Fruit fly (Drosophila melanogaster) whole organism, prepupa: ENCODE data around the gene Plap.
A peak's percentile ranks its signal among the peaks of the same experiment; 100 is the strongest.

Experiments
- CG10631 ChIP-seq: fragments of 200-800 bp; sonication (Bioruptor generic); optimal IDR thresholded peaks from 2 replicates; lab custom pipeline; 2016; ENCODE audit warnings: missing biosample characterization, missing genetic modification characterization
- CG10669 ChIP-seq: fragments of 200-800 bp; sonication (Bioruptor generic); optimal IDR thresholded peaks from 3 replicates; lab custom pipeline; 2018; ENCODE audit warnings: missing biosample characterization, mild to moderate bottlenecking, missing genetic modification characterization, moderate library complexity
- CG11294 ChIP-seq: fragments of 200-800 bp; sonication (Bioruptor generic); IDR thresholded peaks from 2 replicates; pipeline ENCODE4 v1.3.6; 2022; ENCODE audit warnings: missing biosample characterization, missing genetic modification characterization
- CG11762 ChIP-seq: fragments of 200-800 bp; sonication (Bioruptor generic); optimal IDR thresholded peaks from 3 replicates; lab custom pipeline; 2016; ENCODE audit warnings: missing biosample characterization, missing genetic modification characterization; ENCODE audit not compliant: insufficient read depth
- CG16779 ChIP-seq: fragments of 200-800 bp; sonication (Bioruptor generic); optimal IDR thresholded peaks from 3 replicates; lab custom pipeline; 2017; ENCODE audit warnings: missing biosample characterization, mild to moderate bottlenecking, missing genetic modification characterization
- CG3032 ChIP-seq: fragments of 200-800 bp; optimal IDR thresholded peaks from 2 replicates; lab custom pipeline; 2019; ENCODE audit warnings: missing biosample characterization, mild to moderate bottlenecking, missing genetic modification characterization, moderate library complexity
- CG32006 ChIP-seq: fragments of 200-800 bp; sonication (Bioruptor generic); optimal IDR thresholded peaks from 3 replicates; lab custom pipeline; 2017; ENCODE audit warnings: missing biosample characterization, mild to moderate bottlenecking, missing genetic modification characterization
- CG34406 ChIP-seq: fragments of 200-800 bp; sonication (Bioruptor generic); optimal IDR thresholded peaks from 3 replicates; lab custom pipeline; 2016; ENCODE audit warnings: missing biosample characterization, missing genetic modification characterization
- CG6276 ChIP-seq: fragments of 200-800 bp; sonication (Bioruptor generic); optimal IDR thresholded peaks from 2 replicates; lab custom pipeline; 2017; ENCODE audit warnings: missing biosample characterization, mild to moderate bottlenecking, missing genetic modification characterization
- CG8119 ChIP-seq: fragments of 200-800 bp; sonication (Bioruptor generic); IDR thresholded peaks from 3 replicates; pipeline ENCODE4 v1.3.6; 2022; ENCODE audit warnings: missing biosample characterization, missing genetic modification characterization
- CG8319 ChIP-seq: fragments of 200-800 bp; sonication (Bioruptor generic); optimal IDR thresholded peaks from 3 replicates; lab custom pipeline; 2016; ENCODE audit warnings: missing biosample characterization, missing genetic modification characterization
- CG8632 ChIP-seq: fragments of 200-800 bp; sonication (Bioruptor generic); optimal IDR thresholded peaks from 3 replicates; lab custom pipeline; 2016; ENCODE audit warnings: missing biosample characterization, missing genetic modification characterization
- CG9139 ChIP-seq: fragments of 200-800 bp; sonication (Bioruptor generic); optimal IDR thresholded peaks from 3 replicates; lab custom pipeline; 2017; ENCODE audit warnings: missing biosample characterization, mild to moderate bottlenecking, missing genetic modification characterization
- Eip78C ChIP-seq: fragments of 200-800 bp; sonication (Bioruptor generic); peaks from one replicate; lab custom pipeline; 2016; ENCODE audit warnings: missing biosample characterization, missing genetic modification characterization
- Eip93F ChIP-seq: fragments of 200-800 bp; sonication (Bioruptor generic); optimal IDR thresholded peaks from 2 replicates; lab custom pipeline; 2016; ENCODE audit warnings: missing biosample characterization, mild to moderate bottlenecking, missing genetic modification characterization
- Ets96B ChIP-seq: fragments of 200-800 bp; optimal IDR thresholded peaks from 2 replicates; lab custom pipeline; 2019; ENCODE audit warnings: missing biosample characterization, mild to moderate bottlenecking, missing genetic modification characterization, moderate library complexity
- Gug ChIP-seq: fragments of 200-800 bp; sonication (Bioruptor generic); IDR thresholded peaks from 2 replicates; pipeline ENCODE4 v1.3.6; 2022; ENCODE audit warnings: missing biosample characterization, missing genetic modification characterization
- Lpt ChIP-seq: fragments of 200-800 bp; sonication (Bioruptor generic); optimal IDR thresholded peaks from 3 replicates; lab custom pipeline; 2016; ENCODE audit warnings: missing biosample characterization, missing genetic modification characterization
- OdsH ChIP-seq: fragments of 200-800 bp; sonication (Bioruptor generic); optimal IDR thresholded peaks from 3 replicates; lab custom pipeline; 2016; ENCODE audit warnings: missing biosample characterization, missing genetic modification characterization
- Smox ChIP-seq: fragments of 200-800 bp; sonication (Bioruptor generic); optimal IDR thresholded peaks from 3 replicates; lab custom pipeline; 2016; ENCODE audit warnings: missing biosample characterization, missing genetic modification characterization
- Sox102F ChIP-seq: fragments of 200-800 bp; sonication (Bioruptor generic); optimal IDR thresholded peaks from 2 replicates; lab custom pipeline; 2016; ENCODE audit warnings: missing biosample characterization, mild to moderate bottlenecking, missing genetic modification characterization
- Sox15 ChIP-seq: fragments of 200-800 bp; sonication (Bioruptor generic); optimal IDR thresholded peaks from 3 replicates; lab custom pipeline; 2016; ENCODE audit warnings: missing biosample characterization, missing genetic modification characterization
- achi ChIP-seq: fragments of 200-800 bp; sonication (Bioruptor generic); optimal IDR thresholded peaks from 3 replicates; lab custom pipeline; 2016; ENCODE audit warnings: missing biosample characterization, missing genetic modification characterization
- acj6 ChIP-seq: fragments of 200-800 bp; sonication (Bioruptor generic); optimal IDR thresholded peaks from 3 replicates; lab custom pipeline; 2016; ENCODE audit warnings: missing biosample characterization, missing genetic modification characterization
- cyc ChIP-seq: fragments of 200-800 bp; sonication (Bioruptor generic); optimal IDR thresholded peaks from 3 replicates; lab custom pipeline; 2016; ENCODE audit warnings: missing biosample characterization, missing genetic modification characterization
- dac ChIP-seq: fragments of 200-800 bp; sonication (Bioruptor generic); optimal IDR thresholded peaks from 2 replicates; lab custom pipeline; 2017; ENCODE audit warnings: missing biosample characterization, mild to moderate bottlenecking, missing genetic modification characterization
- eg ChIP-seq: fragments of 200-800 bp; sonication (Bioruptor generic); IDR thresholded peaks from 3 replicates; pipeline ENCODE4 v1.3.6; 2022; ENCODE audit warnings: missing biosample characterization, missing genetic modification characterization
- fd59A ChIP-seq: fragments of 200-800 bp; sonication (Bioruptor generic); optimal IDR thresholded peaks from 2 replicates; lab custom pipeline; 2017; ENCODE audit warnings: missing biosample characterization, mild to moderate bottlenecking, missing genetic modification characterization, missing genetic modification reagents
- fd85E ChIP-seq: fragments of 200-800 bp; sonication (Bioruptor generic); optimal IDR thresholded peaks from 3 replicates; lab custom pipeline; 2016; ENCODE audit warnings: missing biosample characterization, missing genetic modification characterization
- lz ChIP-seq: fragments of 200-800 bp; sonication (Bioruptor generic); optimal IDR thresholded peaks from 3 replicates; lab custom pipeline; 2016; ENCODE audit warnings: missing biosample characterization, missing genetic modification characterization
- ss ChIP-seq, 2 experiments: fragments of 200-800 bp; sonication (Bioruptor generic); optimal IDR thresholded peaks; 2 replicates in 1 of 2; 3 replicates in 1 of 2; lab custom pipeline; 2017 to 2018; ENCODE audit warnings: mild to moderate bottlenecking in 2 of 2, missing biosample characterization in 2 of 2, missing genetic modification characterization in 2 of 2, moderate library complexity in 1 of 2
- topi ChIP-seq: fragments of 200-800 bp; sonication (Bioruptor generic); optimal IDR thresholded peaks from 3 replicates; lab custom pipeline; 2016; ENCODE audit warnings: missing biosample characterization, missing genetic modification characterization

The Plap gene

DNA sequence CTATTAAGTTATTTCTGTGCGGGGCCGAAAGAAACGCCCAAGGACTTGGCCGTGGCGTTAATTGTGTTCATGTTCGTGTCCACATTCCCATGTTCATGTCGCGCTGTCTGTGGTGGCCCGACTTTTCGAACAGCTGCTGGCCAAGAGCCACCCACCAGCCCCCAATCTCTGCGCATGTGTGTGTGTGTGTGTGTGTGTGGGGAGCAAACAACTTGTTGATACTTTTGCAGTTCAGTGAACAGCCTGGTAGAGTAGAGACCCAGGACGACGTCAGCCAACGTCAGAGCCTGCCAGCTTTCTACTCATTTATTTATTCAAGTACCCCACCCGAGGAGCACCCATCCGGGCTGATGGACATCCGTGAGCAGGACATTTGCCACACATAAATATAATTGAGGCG, 33.2 kb downstream of the Plap start:
- no peak for TF ChIP-seq Sox102F (GFP tag; lab: Kevin White, UChicago)
- no peak for TF ChIP-seq fd85E
- no peak for TF ChIP-seq CG8319
- TF ChIP-seq dac = no peak
- TF ChIP-seq Sox15 = no peak
- TF ChIP-seq ss (GFP tag; optimal IDR thresholded peaks at IDR 0.05; lab: Kevin White, UChicago) = no peak
- no peak for TF ChIP-seq Smox (GFP tag; lab: Kevin White, UChicago)
- no peak for TF ChIP-seq lz (GFP tag; lab: Kevin White, UChicago)

DNA sequence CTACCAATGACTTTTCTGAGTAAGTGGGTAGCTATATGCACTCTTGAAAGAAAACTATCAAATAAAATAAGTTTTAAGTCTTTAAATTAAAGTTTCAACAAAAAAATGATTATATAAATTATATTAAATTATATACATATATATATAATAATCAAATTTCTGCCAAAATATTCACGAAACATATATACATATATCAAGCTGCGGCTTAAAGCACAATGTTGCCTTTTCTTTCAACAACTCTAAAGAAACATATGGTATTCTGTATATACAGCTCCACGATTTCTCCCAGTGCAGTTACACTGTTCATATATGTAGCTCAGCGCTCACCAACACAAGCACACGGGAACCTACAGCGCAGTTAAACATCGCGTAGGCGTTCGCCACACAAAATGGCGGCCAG, 34.7 kb downstream of the Plap start:
- TF ChIP-seq achi (GFP tag; lab: Kevin White, UChicago) = peak; percentile 25
- no peak for TF ChIP-seq Sox102F (GFP tag; lab: Kevin White, UChicago)
- no peak for TF ChIP-seq fd59A (GFP tag; lab: Kevin White, UChicago)
- TF ChIP-seq CG34406 (GFP tag; lab: Kevin White, UChicago) = no peak
- 0 out of 3 replicates have a peak, but pooled peaks have one; percentile 30 for TF ChIP-seq eg (GFP tag; lab: Robert Waterston, UW)
- TF ChIP-seq CG11762 (GFP tag; lab: Kevin White, UChicago) = no peak
- TF ChIP-seq OdsH = peak; percentile 28
- no peak for TF ChIP-seq dac
- TF ChIP-seq cyc (GFP tag; lab: Kevin White, UChicago) = no peak
- peak; percentile 57 for TF ChIP-seq CG32006 (GFP tag; lab: Kevin White, UChicago)
- no peak for TF ChIP-seq Eip93F (GFP tag; lab: Kevin White, UChicago)
- peak; percentile 28 for TF ChIP-seq Ets96B (tag; lab: Kevin White, UChicago)
- no peak for TF ChIP-seq fd85E
- TF ChIP-seq Sox15 = no peak
- TF ChIP-seq CG8632 (GFP tag; lab: Kevin White, UChicago) = peak; percentile 26
- TF ChIP-seq CG3032 = no peak
- no peak for TF ChIP-seq lz (GFP tag; lab: Kevin White, UChicago)
- TF ChIP-seq CG10669 (GFP tag; lab: Kevin White, UChicago) = no peak
- TF ChIP-seq ss (GFP tag; optimal IDR thresholded peaks at IDR 0.05; lab: Kevin White, UChicago) = no peak
- no peak for TF ChIP-seq CG16779 (tag; lab: Kevin White, UChicago)
- TF ChIP-seq Eip78C (GFP tag; lab: Kevin White, UChicago) = peak; percentile 51
- TF ChIP-seq Lpt = no peak
- no peak for TF ChIP-seq Gug
- TF ChIP-seq CG6276 (GFP tag; lab: Kevin White, UChicago) = peak; percentile 34
- TF ChIP-seq topi (GFP tag; lab: Kevin White, UChicago) = no peak
- peak; percentile 43; the same call in 1 of the 3 replicates for TF ChIP-seq CG8119 (GFP tag; lab: Robert Waterston, UW)
- TF ChIP-seq CG10631 (GFP tag; lab: Kevin White, UChicago) = peak; percentile 37
- TF ChIP-seq CG9139 (GFP tag; lab: Kevin White, UChicago) = no peak
- TF ChIP-seq acj6 (GFP tag; lab: Kevin White, UChicago) = peak; percentile 31

DNA sequence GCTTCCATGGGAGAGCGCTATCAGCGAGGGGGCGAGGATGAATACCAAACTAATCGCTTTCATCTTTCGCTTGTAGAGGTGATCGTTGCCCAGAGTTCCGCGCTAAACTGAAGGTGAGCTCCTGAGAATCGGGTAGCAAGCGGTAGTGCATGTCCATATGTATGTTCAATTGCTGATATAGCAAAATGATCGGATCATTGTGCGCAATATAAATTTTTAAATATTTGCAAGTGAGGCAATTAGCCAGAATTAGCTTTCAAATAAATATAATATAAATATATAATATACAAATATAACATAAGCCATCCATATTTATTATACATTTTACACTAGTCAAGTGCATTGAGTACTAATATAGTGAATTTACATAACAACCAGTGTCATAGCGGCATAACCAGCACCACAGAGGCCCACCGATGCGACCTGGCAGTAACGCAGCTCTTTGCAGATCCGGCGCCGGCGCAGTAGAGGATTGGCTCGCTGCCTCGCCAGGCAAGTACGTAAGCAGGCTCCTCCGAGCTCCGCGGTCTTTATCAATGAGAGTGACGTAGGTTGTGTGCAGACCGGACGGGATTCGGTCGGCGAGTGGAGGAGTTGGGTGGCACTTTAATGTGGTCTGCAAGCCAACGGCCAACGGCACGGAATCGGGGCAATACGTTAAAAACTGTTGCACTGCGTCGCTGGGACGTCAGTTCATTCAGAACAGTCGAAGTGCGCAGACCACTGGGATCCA, 36.0 kb downstream of the Plap start, which contains the start of the genes Iris and CG4577:
Gene Iris (minus strand): TSS at position 88 of the 733 bp plus-strand sequence.
Gene CG4577 (plus strand): TSS at position 683 of the 733 bp plus-strand sequence.
- TF ChIP-seq Ets96B (tag; lab: Kevin White, UChicago) = no peak
- TF ChIP-seq CG16779 (tag; lab: Kevin White, UChicago) = peak; percentile 2
- no peak for TF ChIP-seq Eip93F (GFP tag; lab: Kevin White, UChicago)
- TF ChIP-seq achi (GFP tag; lab: Kevin White, UChicago) = no peak
- no peak for TF ChIP-seq fd59A (GFP tag; lab: Kevin White, UChicago)
- no peak for TF ChIP-seq CG11294 (GFP tag; lab: Robert Waterston, UW)
